Worm (Caenorhabditis elegans): Measurements from ENCODE around the gene Y37D8A.4.

The Y37D8A.4 gene

DNA sequence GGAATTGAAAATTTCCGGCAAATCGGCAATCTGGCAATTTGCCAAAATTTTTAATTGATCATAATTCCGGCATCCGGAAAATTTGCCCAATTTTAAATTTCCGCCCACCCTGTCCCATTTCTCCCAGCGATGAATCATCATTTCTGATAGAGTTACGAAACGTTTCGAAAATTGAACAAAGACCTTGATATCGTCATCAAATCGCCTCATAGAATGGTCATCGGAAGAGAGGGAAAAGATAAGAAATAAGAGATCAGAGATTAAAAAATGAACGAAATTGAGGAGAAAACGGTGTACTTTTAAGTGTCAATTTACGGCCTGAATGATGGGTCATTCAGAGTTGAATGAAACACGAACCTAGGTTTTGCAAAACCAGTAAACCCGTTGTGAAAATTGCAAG, 8.9 kb upstream of the Y37D8A.4 start:
- TF ChIP-seq tra-4 (tag; optimal IDR thresholded peaks at IDR 0.05) (no peak), pes-1 (GFP tag; IDR thresholded peaks at IDR 0.05) (no peak), scrt-1 (GFP tag; IDR thresholded peaks at IDR 0.05) (no peak), ceh-36 (tag; optimal IDR thresholded peaks at IDR 0.05) (no peak), ets-7 (tag; optimal IDR thresholded peaks at IDR 0.05) (no peak), flt-1 (GFP tag; IDR thresholded peaks at IDR 0.05) (no peak), hmbx-1 (tag; optimal IDR thresholded peaks at IDR 0.05) (no peak), hmg-4 (GFP tag; optimal IDR thresholded peaks at IDR 0.05) (no peak), ama-1 (optimal IDR thresholded peaks at IDR 0.05) (no peak), F13C5.2 (tag; optimal IDR thresholded peaks at IDR 0.05) (no peak), tbx-37 (GFP tag; conservative IDR thresholded peaks at IDR 0.05) (no peak), hnd-1 (tag; optimal IDR thresholded peaks at IDR 0.05) (no peak), tbx-11 (GFP tag; IDR thresholded peaks at IDR 0.05) (no peak), ceh-13 (GFP tag; optimal IDR thresholded peaks at IDR 0.05) (no peak), B0310.2 (tag; optimal IDR thresholded peaks at IDR 0.05) (no peak)

DNA sequence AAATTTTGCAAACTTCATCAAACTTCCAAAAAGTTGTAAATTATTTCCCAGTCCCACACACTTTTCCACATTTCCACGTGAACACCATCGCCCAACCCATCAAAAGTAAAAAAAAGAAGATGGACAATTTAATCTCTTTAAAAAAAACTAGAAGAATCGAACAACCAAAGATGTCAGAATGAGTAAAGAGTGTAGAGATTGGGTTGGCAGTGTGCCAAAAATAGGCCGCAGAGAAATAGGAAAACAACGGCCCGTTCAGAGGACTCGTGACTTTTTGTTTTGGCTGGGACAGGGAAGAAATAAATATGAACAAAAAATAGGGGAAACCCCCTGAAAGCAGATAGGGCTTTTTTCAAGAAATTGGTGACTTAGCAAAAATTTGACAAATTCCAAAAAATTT, 4.1 kb upstream of the Y37D8A.4 start:
- no peak for TF ChIP-seq F13C5.2 (tag; optimal IDR thresholded peaks at IDR 0.05)
- TF ChIP-seq scrt-1 (GFP tag; IDR thresholded peaks at IDR 0.05): no peak
- TF ChIP-seq tra-4 (tag; optimal IDR thresholded peaks at IDR 0.05): no peak
- TF ChIP-seq tbx-37 (GFP tag; conservative IDR thresholded peaks at IDR 0.05): no peak
- no peak for TF ChIP-seq aly-1 (tag; optimal IDR thresholded peaks at IDR 0.05)
- TF ChIP-seq ceh-36 (tag; optimal IDR thresholded peaks at IDR 0.05): no peak

DNA sequence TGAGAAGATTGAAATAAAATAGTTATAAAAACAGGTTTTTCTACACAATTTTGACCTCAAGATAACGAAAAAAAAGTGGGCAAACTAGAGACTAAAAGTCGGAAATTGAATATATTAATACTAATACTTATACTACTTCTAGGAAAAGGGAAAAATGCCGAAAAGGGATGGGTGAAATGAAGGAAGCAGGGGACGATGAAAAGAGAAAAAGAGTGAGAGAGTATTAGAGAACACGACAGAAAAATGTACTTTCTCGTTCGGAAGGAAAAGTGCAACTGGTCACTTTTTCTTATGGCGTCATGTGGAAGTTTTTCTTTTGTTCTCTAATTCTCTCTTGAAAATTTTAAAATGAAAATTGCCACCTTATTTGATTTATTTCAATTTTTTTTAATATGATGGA, 2.6 kb upstream of the Y37D8A.4 start:
- no peak for TF ChIP-seq pes-1 (GFP tag; IDR thresholded peaks at IDR 0.05)
- TF ChIP-seq ceh-36 (tag; optimal IDR thresholded peaks at IDR 0.05): no peak
- no peak for TF ChIP-seq hnd-1 (tag; optimal IDR thresholded peaks at IDR 0.05)
- TF ChIP-seq hmg-4 (GFP tag; optimal IDR thresholded peaks at IDR 0.05): no peak

DNA sequence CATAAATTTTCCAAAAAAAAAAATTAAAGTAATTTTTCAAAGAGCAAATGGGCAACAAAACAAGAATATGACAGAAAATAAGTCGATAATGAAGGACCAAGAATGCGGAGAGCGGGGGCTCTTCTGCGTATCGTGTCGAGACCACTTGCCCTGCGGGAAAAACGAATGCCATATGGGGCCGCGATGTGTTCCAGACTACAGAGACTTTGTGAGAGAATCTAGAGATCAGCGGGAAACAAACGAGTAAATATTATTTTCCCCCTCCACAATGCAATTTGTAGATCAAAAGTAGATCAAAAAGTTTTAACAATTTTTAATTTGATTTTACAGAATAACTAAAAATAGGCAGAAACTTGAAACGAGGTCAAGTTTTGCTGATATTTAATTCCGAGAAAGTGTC, 1.4 kb upstream of the Y37D8A.4 start:
- no peak for TF ChIP-seq sea-1 (GFP tag; conservative IDR thresholded peaks at IDR 0.05)
- no peak for TF ChIP-seq scrt-1 (GFP tag; IDR thresholded peaks at IDR 0.05)
- no peak for TF ChIP-seq ceh-36 (tag; optimal IDR thresholded peaks at IDR 0.05)

DNA sequence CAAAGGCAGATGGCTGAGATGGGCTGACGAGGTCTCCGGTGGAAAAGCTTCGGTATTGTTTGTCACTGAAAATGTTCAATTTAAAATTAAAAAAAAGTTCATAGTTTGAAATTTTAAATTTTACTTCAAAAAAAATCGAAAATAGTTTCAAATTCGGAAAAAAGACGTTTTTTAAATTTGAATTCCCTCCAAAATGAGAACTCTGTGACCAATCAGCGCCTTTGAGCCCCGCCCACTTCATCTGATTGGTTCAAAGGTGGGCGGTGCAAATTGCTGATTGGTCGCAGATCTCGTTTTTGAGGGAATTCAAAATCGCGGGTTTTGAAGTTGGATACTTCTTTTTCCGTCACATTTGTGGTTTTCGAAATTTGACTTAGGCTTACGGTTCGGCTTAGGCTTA, 464 bp downstream of the Y37D8A.4 start:
- TF ChIP-seq ets-7 (tag; optimal IDR thresholded peaks at IDR 0.05): no peak
- no peak for TF ChIP-seq ama-1 (optimal IDR thresholded peaks at IDR 0.05)
- no peak for TF ChIP-seq aly-1 (tag; optimal IDR thresholded peaks at IDR 0.05)

DNA sequence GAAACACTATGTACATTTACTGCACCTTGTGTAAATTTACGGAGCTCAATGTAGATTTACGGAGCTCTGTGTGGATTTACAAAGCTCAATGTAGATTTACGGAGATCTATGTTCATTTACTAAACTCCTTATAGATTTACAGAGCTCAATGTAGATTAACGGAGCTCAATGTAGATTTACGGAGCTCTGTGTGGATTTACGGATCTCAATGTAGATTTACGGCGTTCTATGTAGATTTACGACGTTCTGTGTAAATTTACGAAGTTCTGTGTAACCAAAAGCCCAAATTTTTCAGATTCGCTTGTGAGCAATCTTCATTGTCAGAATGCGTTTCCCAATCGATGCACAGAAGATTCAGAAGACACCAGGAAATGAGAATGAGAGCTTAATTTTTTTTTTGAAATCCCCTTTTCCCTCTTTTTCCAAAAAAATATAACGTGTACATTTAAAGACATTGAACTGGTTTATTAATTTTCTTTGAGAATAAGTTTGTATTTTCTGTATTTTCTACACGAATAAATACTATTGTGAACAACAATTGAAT, 1.9 kb downstream of the Y37D8A.4 start:
- TF ChIP-seq hnd-1 (tag; optimal IDR thresholded peaks at IDR 0.05) (no peak), tbx-37 (GFP tag; conservative IDR thresholded peaks at IDR 0.05) (no peak), ceh-13 (GFP tag; optimal IDR thresholded peaks at IDR 0.05) (no peak), tbx-11 (GFP tag; IDR thresholded peaks at IDR 0.05) (no peak), hmbx-1 (tag; optimal IDR thresholded peaks at IDR 0.05) (no peak), hmg-4 (GFP tag; optimal IDR thresholded peaks at IDR 0.05) (no peak)

DNA sequence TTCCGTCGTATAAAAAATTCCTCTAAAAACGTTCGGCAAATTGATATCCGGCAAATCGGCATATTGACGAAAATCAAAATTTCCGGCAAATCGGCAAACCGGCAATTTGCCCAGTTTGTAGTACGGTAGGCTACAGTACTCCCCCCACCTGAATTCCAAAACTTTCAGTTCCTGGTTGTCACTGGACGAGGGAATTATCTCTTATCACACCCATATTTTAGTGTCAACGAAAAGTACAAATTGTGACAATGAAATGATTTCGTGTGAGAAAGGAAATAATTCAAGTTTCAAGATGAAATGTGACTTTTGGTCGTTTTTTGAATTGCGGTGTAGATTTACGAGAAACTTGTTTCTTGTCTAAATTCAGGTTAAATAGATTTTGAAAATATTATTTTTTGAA, 5.7 kb downstream of the Y37D8A.4 start:
- TF ChIP-seq tbx-11 (GFP tag; IDR thresholded peaks at IDR 0.05): no peak
- no peak for TF ChIP-seq tra-4 (tag; optimal IDR thresholded peaks at IDR 0.05)
- TF ChIP-seq pes-1 (GFP tag; IDR thresholded peaks at IDR 0.05): no peak
- no peak for TF ChIP-seq B0310.2 (tag; optimal IDR thresholded peaks at IDR 0.05)
- TF ChIP-seq ceh-13 (GFP tag; optimal IDR thresholded peaks at IDR 0.05): no peak
- TF ChIP-seq hnd-1 (tag; optimal IDR thresholded peaks at IDR 0.05): no peak
- TF ChIP-seq aly-1 (tag; optimal IDR thresholded peaks at IDR 0.05): no peak
- no peak for TF ChIP-seq hmg-4 (GFP tag; optimal IDR thresholded peaks at IDR 0.05)
- TF ChIP-seq hmbx-1 (tag; optimal IDR thresholded peaks at IDR 0.05): no peak
- TF ChIP-seq tbx-37 (GFP tag; conservative IDR thresholded peaks at IDR 0.05): no peak
- TF ChIP-seq sea-1 (GFP tag; conservative IDR thresholded peaks at IDR 0.05): no peak
- no peak for TF ChIP-seq ets-7 (tag; optimal IDR thresholded peaks at IDR 0.05)
- TF ChIP-seq ceh-36 (tag; optimal IDR thresholded peaks at IDR 0.05): no peak
- no peak for TF ChIP-seq F13C5.2 (tag; optimal IDR thresholded peaks at IDR 0.05)

DNA sequence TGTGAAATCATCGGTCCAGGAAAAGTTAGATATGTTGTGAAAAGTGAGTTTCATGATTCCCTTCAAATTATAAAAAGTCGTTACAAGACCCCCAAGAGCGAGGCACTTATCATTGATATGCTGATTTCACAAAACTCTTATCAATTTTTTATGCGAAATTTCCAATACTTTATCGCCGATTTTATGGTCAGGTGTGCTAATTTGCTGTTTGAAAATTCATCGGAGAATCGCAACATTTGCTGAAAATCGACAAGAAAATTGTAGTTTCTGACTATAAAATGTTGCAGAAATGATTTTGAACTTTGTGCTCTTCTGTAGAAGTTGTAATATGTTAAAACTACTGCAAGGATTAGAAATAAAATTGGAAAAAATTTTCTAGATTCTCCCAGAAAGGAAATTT, 7.1 kb downstream of the Y37D8A.4 start:
- no peak for TF ChIP-seq flt-1 (GFP tag; IDR thresholded peaks at IDR 0.05)
- no peak for TF ChIP-seq ceh-13 (GFP tag; optimal IDR thresholded peaks at IDR 0.05)
- no peak for TF ChIP-seq ama-1 (optimal IDR thresholded peaks at IDR 0.05)
- no peak for TF ChIP-seq tra-4 (tag; optimal IDR thresholded peaks at IDR 0.05)
- TF ChIP-seq hnd-1 (tag; optimal IDR thresholded peaks at IDR 0.05): no peak

DNA sequence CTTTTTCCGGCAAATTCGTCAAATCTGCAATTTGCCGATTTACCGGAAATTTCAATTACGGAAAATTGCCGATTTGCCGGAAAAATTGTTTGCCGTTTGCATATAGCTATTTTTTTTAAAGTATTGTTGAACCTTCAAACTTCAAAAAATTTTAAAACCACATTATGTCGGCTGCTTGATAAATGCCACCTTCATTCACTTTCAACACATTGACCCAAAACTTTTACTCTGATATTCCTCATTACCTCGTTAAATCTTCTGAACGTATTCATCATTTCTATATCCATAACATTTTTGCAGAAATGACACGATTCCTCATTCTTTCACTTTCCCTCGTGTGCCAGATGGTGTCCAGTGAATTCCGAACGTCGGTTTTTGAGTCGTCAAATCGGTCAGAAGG, 9.7 kb downstream of the Y37D8A.4 start, which contains the start of gene Y37D8A.3:
Gene Y37D8A.3 (plus strand): TSS at position 301 of the 400 bp plus-strand sequence.
- no peak for TF ChIP-seq hmg-4 (GFP tag; optimal IDR thresholded peaks at IDR 0.05)
- TF ChIP-seq hnd-1 (tag; optimal IDR thresholded peaks at IDR 0.05): no peak
- TF ChIP-seq ceh-13 (GFP tag; optimal IDR thresholded peaks at IDR 0.05): no peak
- no peak for TF ChIP-seq pes-1 (GFP tag; IDR thresholded peaks at IDR 0.05)
- TF ChIP-seq tbx-37 (GFP tag; conservative IDR thresholded peaks at IDR 0.05): no peak
- TF ChIP-seq ama-1 (optimal IDR thresholded peaks at IDR 0.05): no peak
- TF ChIP-seq flt-1 (GFP tag; IDR thresholded peaks at IDR 0.05): no peak
- no peak for TF ChIP-seq tra-4 (tag; optimal IDR thresholded peaks at IDR 0.05)
- TF ChIP-seq ceh-36 (tag; optimal IDR thresholded peaks at IDR 0.05): no peak
- no peak for TF ChIP-seq hmbx-1 (tag; optimal IDR thresholded peaks at IDR 0.05)
- TF ChIP-seq tbx-11 (GFP tag; IDR thresholded peaks at IDR 0.05): no peak
- no peak for TF ChIP-seq F13C5.2 (tag; optimal IDR thresholded peaks at IDR 0.05)
- TF ChIP-seq aly-1 (tag; optimal IDR thresholded peaks at IDR 0.05): no peak

Data from whole organism, early embryonic.